Fruit fly (Drosophila melanogaster) whole organism, adult: ENCODE measurements around the gene CG10226.

Experiments
- CG11617 ChIP-seq: fragments of 200-800 bp; sonication (Bioruptor generic); optimal IDR thresholded peaks from 2 replicates; lab custom pipeline; 2017; ENCODE audit warnings: mild to moderate bottlenecking, missing biosample characterization, missing genetic modification reagents, missing genetic modification characterization
- CG14711 ChIP-seq: fragments of 200-800 bp; sonication (Bioruptor generic); optimal IDR thresholded peaks from 2 replicates; lab custom pipeline; 2018; ENCODE audit warnings: missing biosample characterization, mild to moderate bottlenecking, missing genetic modification characterization, moderate library complexity
- CG5204 ChIP-seq: fragments of 200-800 bp; sonication (Bioruptor generic); optimal IDR thresholded peaks from 2 replicates; lab custom pipeline; 2016; ENCODE audit warnings: missing biosample characterization, missing genetic modification characterization
- CG7101 ChIP-seq: fragments of 200-800 bp; sonication (Bioruptor generic); optimal IDR thresholded peaks from 2 replicates; lab custom pipeline; 2018; ENCODE audit warnings: missing biosample characterization, mild to moderate bottlenecking, missing genetic modification characterization, moderate library complexity
- Clk ChIP-seq: fragments of 200-800 bp; sonication (Bioruptor generic); optimal IDR thresholded peaks from 2 replicates; lab custom pipeline; 2017; ENCODE audit warnings: missing biosample characterization, missing genetic modification characterization
- Crg-1 ChIP-seq: fragments of 200-800 bp; sonication (Bioruptor generic); optimal IDR thresholded peaks from 2 replicates; lab custom pipeline; 2016; ENCODE audit warnings: missing biosample characterization, missing genetic modification characterization
- Hr96 ChIP-seq: fragments of 200-800 bp; sonication (Bioruptor generic); optimal IDR thresholded peaks from 2 replicates; lab custom pipeline; 2016; ENCODE audit warnings: missing biosample characterization, missing genetic modification characterization
- cic ChIP-seq: fragments of 200-800 bp; sonication (Bioruptor generic); optimal IDR thresholded peaks from 2 replicates; lab custom pipeline; 2017; ENCODE audit warnings: missing biosample characterization, mild to moderate bottlenecking, missing genetic modification characterization, moderate library complexity
- kay ChIP-seq: fragments of 200-800 bp; sonication (Bioruptor generic); peaks from one replicate; lab custom pipeline; 2016; ENCODE audit warnings: missing biosample characterization, missing genetic modification characterization, borderline replicate concordance
- pad ChIP-seq: fragments of 200-800 bp; sonication (Bioruptor generic); optimal IDR thresholded peaks from 3 replicates; lab custom pipeline; 2017; ENCODE audit warnings: missing biosample characterization, missing genetic modification characterization, mild to moderate bottlenecking, moderate library complexity, missing genetic modification reagents
- tj ChIP-seq: fragments of 200-800 bp; sonication (Bioruptor generic); optimal IDR thresholded peaks from 3 replicates; lab custom pipeline; 2017; ENCODE audit warnings: missing biosample characterization, mild to moderate bottlenecking, missing genetic modification characterization, moderate library complexity
- toe ChIP-seq: fragments of 200-800 bp; sonication (Bioruptor generic); optimal IDR thresholded peaks from 2 replicates; lab custom pipeline; 2016; ENCODE audit warnings: missing biosample characterization, missing genetic modification characterization

dm6 chr3L:6266321-6266720, 26.5 kb upstream of the CG10226 start:
- TF ChIP-seq CG11617 (no peak), kay (GFP tag; lab: Kevin White, UChicago) (no peak), toe (no peak), CG5204 (GFP tag; lab: Kevin White, UChicago) (no peak), cic (GFP tag; lab: Kevin White, UChicago) (no peak), Hr96 (GFP tag; lab: Kevin White, UChicago) (no peak), CG7101 (tag; lab: Kevin White, UChicago) (no peak), pad (no peak), CG14711 (tag; lab: Kevin White, UChicago) (no peak), Crg-1 (GFP tag; lab: Kevin White, UChicago) (no peak), Clk (GFP tag; lab: Kevin White, UChicago) (no peak), tj (GFP tag; lab: Kevin White, UChicago) (no peak)
